Fruit fly (Drosophila melanogaster): ENCODE data around the gene Abl.

dm6 chr3L:16644505-16644904, 3.2 kb downstream of the Abl start:
- TF ChIP-seq CG14711 (tag; optimal IDR thresholded peaks at IDR 0.05) = no peak
- no peak for TF ChIP-seq ovo (GFP tag; optimal IDR thresholded peaks at IDR 0.05)
- no peak for TF ChIP-seq cnc (optimal IDR thresholded peaks at IDR 0.05)
- TF ChIP-seq Hr96 (GFP tag; optimal IDR thresholded peaks at IDR 0.05) = no peak
- no peak for TF ChIP-seq CG7101 (tag; optimal IDR thresholded peaks at IDR 0.05)
- TF ChIP-seq CG5204 (GFP tag; optimal IDR thresholded peaks at IDR 0.05) = no peak
- no peak for TF ChIP-seq Crg-1 (GFP tag; optimal IDR thresholded peaks at IDR 0.05)
- no peak for TF ChIP-seq CG1620 (GFP tag; optimal IDR thresholded peaks at IDR 0.05)
- no peak for TF ChIP-seq cic (GFP tag; optimal IDR thresholded peaks at IDR 0.05)
- no peak for TF ChIP-seq tj (GFP tag; optimal IDR thresholded peaks at IDR 0.05)
- no peak for TF ChIP-seq bab1 (GFP tag; optimal IDR thresholded peaks at IDR 0.05)
- TF ChIP-seq kay (GFP tag; ENCODE audit: borderline replicate concordance) = peak; percentile 81
